Worm (Caenorhabditis elegans) whole organism, young adult: ENCODE data around the gene vab-23.

Experiments
- B0019.2 ChIP-seq: fragments of 200-800 bp; sonication (Bioruptor generic); conservative IDR thresholded peaks from 2 replicates; pipeline ENCODE4 v1.3.6; 2022; ENCODE audit warnings: missing genetic modification reagents, missing genetic modification characterization, missing compliant biosample characterization
- B0261.1 ChIP-seq: sonication (generic microtip); optimal IDR thresholded peaks from 2 replicates; lab custom pipeline; 2016; ENCODE audit warnings: mild to moderate bottlenecking, missing genetic modification characterization, moderate library complexity, missing compliant biosample characterization
- B0336.3 ChIP-seq: fragments of 200-800 bp; sonication (Bioruptor generic); IDR thresholded peaks from 2 replicates; pipeline ENCODE4 v1.3.6; 2022; ENCODE audit warnings: missing genetic modification characterization, missing compliant biosample characterization
- C06A6.2 ChIP-seq: fragments of 200-800 bp; sonication (Bioruptor generic); conservative IDR thresholded peaks from 2 replicates; pipeline ENCODE4 v1.3.6; 2022; ENCODE audit warnings: missing genetic modification characterization, missing compliant biosample characterization
- D2030.7 ChIP-seq: fragments of 200-800 bp; sonication (Bioruptor generic); IDR thresholded peaks from 2 replicates; pipeline ENCODE4 v1.3.6; 2022; ENCODE audit warnings: missing genetic modification reagents, missing genetic modification characterization, missing compliant biosample characterization
- F37B4.10 ChIP-seq: fragments of 200-800 bp; sonication (Bioruptor generic); IDR thresholded peaks from 2 replicates; pipeline ENCODE4 v1.3.6; 2022; ENCODE audit warnings: missing genetic modification characterization, missing compliant biosample characterization
- F39B2.1 ChIP-seq: fragments of 200-800 bp; sonication (Bioruptor generic); IDR thresholded peaks from 2 replicates; pipeline ENCODE4 v1.3.6; 2022; ENCODE audit warnings: missing genetic modification reagents, missing genetic modification characterization, missing compliant biosample characterization
- F57A8.1 ChIP-seq: fragments of 200-800 bp; sonication (Bioruptor generic); optimal IDR thresholded peaks from 2 replicates; lab custom pipeline; 2018; ENCODE audit warnings: mild to moderate bottlenecking, missing genetic modification characterization, moderate library complexity, missing compliant biosample characterization
- Y79H2A.3 ChIP-seq: fragments of 200-800 bp; sonication (Bioruptor generic); conservative IDR thresholded peaks from 2 replicates; pipeline ENCODE4 v1.3.6; 2022; ENCODE audit warnings: missing genetic modification reagents, missing genetic modification characterization, missing compliant biosample characterization
- ZK185.1 ChIP-seq: sonication (generic microtip); optimal IDR thresholded peaks from 2 replicates; lab custom pipeline; 2016; ENCODE audit warnings: mild to moderate bottlenecking, missing genetic modification characterization, missing compliant biosample characterization; ENCODE audit not compliant: poor library complexity, severe bottlenecking
- ama-1 ChIP-seq, 3 experiments: fragments of 150-350 bp in 1 of 3; sonication (generic microtip) in 2 of 3; optimal IDR thresholded peaks; 2 replicates each; lab custom pipeline; 2014 to 2018; ENCODE audit warnings: missing biosample characterization in 2 of 3, missing genetic modification characterization in 2 of 3, missing genetic modification reagents in 2 of 3
- aptf-2 ChIP-seq: fragments of 200-800 bp; sonication (Bioruptor generic); conservative IDR thresholded peaks from 2 replicates; pipeline ENCODE4 v1.3.6; 2022; ENCODE audit warnings: missing genetic modification reagents, missing genetic modification characterization, missing compliant biosample characterization
- aptf-3 ChIP-seq: fragments of 200-800 bp; sonication (Bioruptor generic); IDR thresholded peaks from 2 replicates; pipeline ENCODE4 v1.3.6; 2022; ENCODE audit warnings: missing genetic modification characterization, missing compliant biosample characterization
- cebp-2 ChIP-seq: fragments of 200-800 bp; sonication (Bioruptor generic); IDR thresholded peaks from 2 replicates; pipeline ENCODE4 v1.3.6; 2022; ENCODE audit warnings: missing genetic modification characterization, missing compliant biosample characterization
- ceh-100 ChIP-seq: fragments of 200-800 bp; sonication (Bioruptor generic); IDR thresholded peaks from 2 replicates; pipeline ENCODE4 v1.3.6; 2022; ENCODE audit warnings: missing genetic modification reagents, missing genetic modification characterization, missing compliant biosample characterization
- ceh-79 ChIP-seq: sonication (generic microtip); optimal IDR thresholded peaks from 2 replicates; lab custom pipeline; 2017; ENCODE audit warnings: mild to moderate bottlenecking, missing genetic modification characterization, missing compliant biosample characterization
- ceh-91 ChIP-seq: fragments of 200-800 bp; sonication (Bioruptor generic); IDR thresholded peaks from 2 replicates; pipeline ENCODE4 v1.3.6; 2022; ENCODE audit warnings: missing genetic modification reagents, missing genetic modification characterization, missing compliant biosample characterization
- die-1 ChIP-seq: sonication (generic microtip); optimal IDR thresholded peaks from 2 replicates; lab custom pipeline; 2016; ENCODE audit warnings: missing genotype, mild to moderate bottlenecking, missing genetic modification characterization, missing compliant biosample characterization
- dpff-1 ChIP-seq: sonication (generic microtip); optimal IDR thresholded peaks from 2 replicates; lab custom pipeline; 2017; ENCODE audit warnings: mild to moderate bottlenecking, missing genetic modification characterization, missing compliant biosample characterization
- egl-44 ChIP-seq: fragments of 200-800 bp; sonication (Bioruptor generic); IDR thresholded peaks from 2 replicates; pipeline ENCODE4 v1.3.6; 2022; ENCODE audit warnings: missing genetic modification reagents, missing genetic modification characterization, missing compliant biosample characterization
- fkh-3 ChIP-seq: sonication (generic microtip); optimal IDR thresholded peaks from 2 replicates; lab custom pipeline; 2016; ENCODE audit warnings: mild to moderate bottlenecking, missing genetic modification characterization, missing compliant biosample characterization
- hlh-12 ChIP-seq: sonication (generic microtip); optimal IDR thresholded peaks from 2 replicates; lab custom pipeline; 2016; ENCODE audit warnings: missing genetic modification characterization, missing compliant biosample characterization
- hmg-1.2 ChIP-seq: fragments of 200-800 bp; sonication (Bioruptor generic); IDR thresholded peaks from 2 replicates; pipeline ENCODE4 v1.3.6; 2022; ENCODE audit warnings: missing genetic modification reagents, missing genetic modification characterization, missing compliant biosample characterization
- hrde-1 ChIP-seq: sonication (generic microtip); optimal IDR thresholded peaks from 2 replicates; lab custom pipeline; 2016; ENCODE audit warnings: missing genetic modification characterization, mild to moderate bottlenecking, missing compliant biosample characterization, moderate library complexity, missing genotype, missing genetic modification reagents, borderline replicate concordance
- lag-1 ChIP-seq: fragments of 200-800 bp; sonication (Bioruptor generic); IDR thresholded peaks from 2 replicates; pipeline ENCODE4 v1.3.6; 2022; ENCODE audit warnings: missing genetic modification reagents, missing genetic modification characterization, missing compliant biosample characterization
- lin-40 ChIP-seq: sonication (generic microtip); optimal IDR thresholded peaks from 2 replicates; lab custom pipeline; 2016; ENCODE audit warnings: missing genetic modification characterization, mild to moderate bottlenecking, missing compliant biosample characterization, missing genotype, missing genetic modification reagents
- lin-54 ChIP-seq: fragments of 200-800 bp; sonication (Bioruptor generic); optimal IDR thresholded peaks from 2 replicates; lab custom pipeline; 2018; ENCODE audit warnings: mild to moderate bottlenecking, missing genetic modification characterization, missing compliant biosample characterization
- lir-1 ChIP-seq: fragments of 200-800 bp; sonication (Bioruptor generic); conservative IDR thresholded peaks from 2 replicates; pipeline ENCODE4 v1.3.6; 2022; ENCODE audit warnings: missing genetic modification reagents, missing genetic modification characterization, missing compliant biosample characterization
- lsl-1 ChIP-seq: fragments of 200-800 bp; sonication (Bioruptor generic); optimal IDR thresholded peaks from 2 replicates; lab custom pipeline; 2018; ENCODE audit warnings: mild to moderate bottlenecking, missing genetic modification characterization, moderate library complexity, missing compliant biosample characterization
- madf-3 ChIP-seq: fragments of 200-800 bp; sonication (Bioruptor generic); IDR thresholded peaks from 2 replicates; pipeline ENCODE4 v1.3.6; 2022; ENCODE audit warnings: missing genetic modification reagents, missing genetic modification characterization, missing compliant biosample characterization
- nfyb-1 ChIP-seq: fragments of 200-800 bp; sonication (Bioruptor generic); IDR thresholded peaks from 2 replicates; pipeline ENCODE4 v1.3.6; 2022; ENCODE audit warnings: missing genetic modification reagents, missing genetic modification characterization, missing compliant biosample characterization
- nhr-120 ChIP-seq: fragments of 200-800 bp; sonication (Bioruptor generic); IDR thresholded peaks from 2 replicates; pipeline ENCODE4 v1.3.6; 2022; ENCODE audit warnings: missing genetic modification characterization, missing compliant biosample characterization
- nhr-27 ChIP-seq: fragments of 200-800 bp; sonication (Bioruptor generic); optimal IDR thresholded peaks from 2 replicates; lab custom pipeline; 2018; ENCODE audit warnings: mild to moderate bottlenecking, missing genetic modification characterization, moderate library complexity, missing compliant biosample characterization
- nhr-80 ChIP-seq: sonication (generic microtip); optimal IDR thresholded peaks from 2 replicates; lab custom pipeline; 2016; ENCODE audit warnings: missing genetic modification characterization, missing compliant biosample characterization
- nhr-90 ChIP-seq: sonication (generic microtip); optimal IDR thresholded peaks from 2 replicates; lab custom pipeline; 2016; ENCODE audit warnings: missing genotype, mild to moderate bottlenecking, missing genetic modification characterization, missing compliant biosample characterization
- rcor-1 ChIP-seq: fragments of 200-800 bp; sonication (Bioruptor generic); IDR thresholded peaks from 2 replicates; pipeline ENCODE4 v1.3.6; 2022; ENCODE audit warnings: missing genetic modification reagents, missing genetic modification characterization, missing compliant biosample characterization
- sdz-38 ChIP-seq: sonication (generic microtip); optimal IDR thresholded peaks from 2 replicates; lab custom pipeline; 2016; ENCODE audit warnings: missing genotype, missing genetic modification characterization, missing compliant biosample characterization
- snpc-1.3 ChIP-seq: sonication (generic microtip); optimal IDR thresholded peaks from 2 replicates; lab custom pipeline; 2017; ENCODE audit warnings: missing genetic modification characterization, mild to moderate bottlenecking, missing compliant biosample characterization, antibody characterized with exemption, moderate library complexity, missing genotype, missing genetic modification reagents; ENCODE audit not compliant: insufficient read depth
- snpc-3.4 ChIP-seq: sonication (generic microtip); optimal IDR thresholded peaks from 2 replicates; lab custom pipeline; 2017; ENCODE audit warnings: missing genetic modification characterization, mild to moderate bottlenecking, missing compliant biosample characterization, antibody characterized with exemption, moderate library complexity, missing genotype, missing genetic modification reagents
- snpc-4 ChIP-seq, 5 experiments: fragments of 150-350 bp in 1 of 5; sonication (generic microtip) in 4 of 5; optimal IDR thresholded peaks; 2 replicates each; lab custom pipeline; 2014 to 2018; ENCODE audit warnings: missing genetic modification characterization in 5 of 5, missing biosample characterization in 3 of 5, antibody characterized with exemption in 2 of 5, mild to moderate bottlenecking in 2 of 5, missing compliant biosample characterization in 2 of 5, missing genotype in 2 of 5, moderate library complexity in 2 of 5, missing genetic modification reagents in 1 of 5
- tbp1 ChIP-seq: fragments of 200-800 bp; sonication (Bioruptor generic); optimal IDR thresholded peaks from 2 replicates; lab custom pipeline; 2018; ENCODE audit warnings: mild to moderate bottlenecking, missing genetic modification characterization, missing compliant biosample characterization
- tbx-9 ChIP-seq: sonication (generic microtip); optimal IDR thresholded peaks from 2 replicates; lab custom pipeline; 2016; ENCODE audit warnings: borderline replicate concordance, missing genetic modification characterization, inconsistent platforms, missing compliant biosample characterization
- unc-62 ChIP-seq: fragments of 150-350 bp; optimal IDR thresholded peaks from 2 replicates; lab custom pipeline; 2014; ENCODE audit warnings: missing biosample characterization, missing genetic modification reagents, missing genetic modification characterization
- ztf-28 ChIP-seq: fragments of 200-800 bp; sonication (Bioruptor generic); IDR thresholded peaks from 2 replicates; pipeline ENCODE4 v1.3.6; 2022; ENCODE audit warnings: missing genetic modification reagents, missing genetic modification characterization, missing compliant biosample characterization
- ztf-3 ChIP-seq: fragments of 200-800 bp; sonication (Bioruptor generic); optimal IDR thresholded peaks from 2 replicates; lab custom pipeline; 2018; ENCODE audit warnings: mild to moderate bottlenecking, missing genetic modification characterization, missing compliant biosample characterization

Gene vab-23

ce11 chrII:11880456-11881353 lies 20.3 kb downstream of the vab-23 start (continued):
- TF ChIP-seq snpc-1.3 (tag; lab: Kevin White, UChicago): no peak
- TF ChIP-seq B0261.1 (tag; lab: Kevin White, UChicago): no peak
- peak; percentile 50 for TF ChIP-seq tbp1
- peak; percentile 50 for TF ChIP-seq die-1
- peak; percentile 74 for TF ChIP-seq fkh-3
- no peak for TF ChIP-seq nhr-80
- TF ChIP-seq B0336.3 (GFP tag; lab: Robert Waterston, UW): peak; percentile 90
- TF ChIP-seq hrde-1 (tag; lab: Kevin White, UChicago): peak; percentile 97
- peak; percentile 70 for TF ChIP-seq ceh-100 (GFP tag; lab: Robert Waterston, UW)
- peak; percentile 74 for TF ChIP-seq rcor-1
- peak; percentile 79 for TF ChIP-seq snpc-3.4 (tag; lab: Kevin White, UChicago)
- peak; percentile 55 for TF ChIP-seq dpff-1
- TF ChIP-seq D2030.7 (GFP tag; lab: Robert Waterston, UW): peak; percentile 62
- TF ChIP-seq unc-62 (GFP tag; lab: Kevin White, UChicago): no peak
- peak; percentile 11 for TF ChIP-seq ceh-79 (tag; lab: Kevin White, UChicago)
- no peak for TF ChIP-seq ztf-28 (GFP tag; lab: Robert Waterston, UW)
- no peak for TF ChIP-seq lir-1
- peak; percentile 77; the same call in 1 of the 2 replicates for TF ChIP-seq madf-3 (GFP tag; lab: Robert Waterston, UW)
- no peak for TF ChIP-seq lin-40
- no peak; the same call in 1 of the 2 replicates for TF ChIP-seq nhr-120 (GFP tag; lab: Robert Waterston, UW)
- 0 out of 2 replicates have a peak, but pooled peaks have one; percentile 36 for TF ChIP-seq ceh-91
- no peak for TF ChIP-seq tbx-9 (tag; lab: Kevin White, UChicago)
- peak; percentile 45 for TF ChIP-seq snpc-4 (GFP tag; optimal IDR thresholded peaks at IDR 0.05; lab: Kevin White, UChicago)
- TF ChIP-seq snpc-4 (tag; optimal IDR thresholded peaks at IDR 0.05; lab: Kevin White, UChicago): peak in 2 of 4 experiments; percentile 15 to 18
- 0 out of 2 replicates have a peak, but pooled peaks have one; percentile 19 for TF ChIP-seq aptf-2
- no peak for TF ChIP-seq C06A6.2 (GFP tag; lab: Robert Waterston, UW)
- peak; percentile 50 for TF ChIP-seq lsl-1 (GFP tag; lab: Kevin White, UChicago)
- TF ChIP-seq egl-44 (GFP tag; lab: Robert Waterston, UW): 0 out of 2 replicates have a peak, but pooled peaks have one; percentile 25
- 0 out of 2 replicates have a peak, but pooled peaks have one; percentile 86 for TF ChIP-seq aptf-3
- 0 out of 2 replicates have a peak, but pooled peaks have one; percentile 32 for TF ChIP-seq F39B2.1 (GFP tag; lab: Robert Waterston, UW)
- TF ChIP-seq ama-1 (optimal IDR thresholded peaks at IDR 0.05; lab: Kevin White, UChicago): no peak
- TF ChIP-seq ama-1 (GFP tag; optimal IDR thresholded peaks at IDR 0.05; lab: Kevin White, UChicago): peak in 1 of 2 experiments; percentile 93
- no peak for TF ChIP-seq cebp-2 (GFP tag; lab: Robert Waterston, UW)
- TF ChIP-seq F57A8.1 (GFP tag; lab: Kevin White, UChicago): no peak
- no peak for TF ChIP-seq B0019.2 (GFP tag; lab: Robert Waterston, UW)
- peak; percentile 42; the same call in 1 of the 2 replicates for TF ChIP-seq hmg-1.2 (GFP tag; lab: Robert Waterston, UW)
- TF ChIP-seq nfyb-1 (GFP tag; lab: Robert Waterston, UW): peak; percentile 85
- TF ChIP-seq F37B4.10: no peak
- TF ChIP-seq lin-54: peak; percentile 50
- no peak for TF ChIP-seq ZK185.1 (tag; lab: Kevin White, UChicago)
- TF ChIP-seq nhr-27: peak; percentile 65
- peak; percentile 19 for TF ChIP-seq hlh-12 (tag; lab: Kevin White, UChicago)
- no peak for TF ChIP-seq lag-1 (GFP tag; lab: Robert Waterston, UW)
- no peak for TF ChIP-seq sdz-38 (tag; lab: Kevin White, UChicago)
- TF ChIP-seq Y79H2A.3 (GFP tag; lab: Robert Waterston, UW): peak; percentile 88
- TF ChIP-seq ztf-3 (GFP tag; lab: Kevin White, UChicago): no peak
- TF ChIP-seq nhr-90 (tag; lab: Kevin White, UChicago): peak; percentile 23
